Worm (Caenorhabditis elegans) whole organism, midembryonic: ENCODE data around the gene xtr-1.

Experiments used
- T22C8.4 ChIP-seq: fragments of 200-800 bp; sonication (Bioruptor generic); IDR thresholded peaks from 2 replicates; pipeline ENCODE4 v1.3.6; 2022; ENCODE audit warnings: missing genetic modification characterization, missing compliant biosample characterization
- cog-1 ChIP-seq: sonication (generic microtip); optimal IDR thresholded peaks from 2 replicates; lab custom pipeline; 2016; ENCODE audit warnings: missing genetic modification characterization, missing compliant biosample characterization
- flt-1 ChIP-seq: fragments of 200-800 bp; sonication (Bioruptor generic); IDR thresholded peaks from 2 replicates; pipeline ENCODE4 v1.3.6; 2022; ENCODE audit warnings: missing genetic modification characterization, missing compliant biosample characterization
- klf-2 ChIP-seq: fragments of 200-800 bp; sonication (Bioruptor generic); conservative IDR thresholded peaks from 2 replicates; pipeline ENCODE4 v1.3.6; 2022; ENCODE audit warnings: missing genetic modification reagents, missing genetic modification characterization, missing compliant biosample characterization
- med-1 ChIP-seq: sonication (generic microtip); optimal IDR thresholded peaks from 2 replicates; lab custom pipeline; 2017; ENCODE audit warnings: missing genetic modification characterization, mild to moderate bottlenecking, missing compliant biosample characterization, antibody characterized with exemption, missing genetic modification reagents; ENCODE audit not compliant: insufficient read depth
- ref-1 ChIP-seq: fragments of 200-800 bp; sonication (Bioruptor generic); conservative IDR thresholded peaks from 2 replicates; pipeline ENCODE4 v1.3.6; 2022; ENCODE audit warnings: missing genetic modification reagents, missing genetic modification characterization, missing compliant biosample characterization
- tab-1 ChIP-seq: fragments of 200-800 bp; sonication (Bioruptor generic); IDR thresholded peaks from 2 replicates; pipeline ENCODE4 v1.3.6; 2022; ENCODE audit warnings: missing genetic modification characterization, missing compliant biosample characterization
- ztf-23 ChIP-seq: fragments of 200-800 bp; sonication (Bioruptor generic); IDR thresholded peaks from 2 replicates; pipeline ENCODE4 v1.3.6; 2022; ENCODE audit warnings: missing genetic modification reagents, missing genetic modification characterization, missing compliant biosample characterization
- ztf-29 ChIP-seq: fragments of 200-800 bp; sonication (Bioruptor generic); IDR thresholded peaks from 2 replicates; pipeline ENCODE4 v1.3.6; 2022; ENCODE audit warnings: missing genetic modification reagents, missing genetic modification characterization, missing compliant biosample characterization

Gene xtr-1

DNA sequence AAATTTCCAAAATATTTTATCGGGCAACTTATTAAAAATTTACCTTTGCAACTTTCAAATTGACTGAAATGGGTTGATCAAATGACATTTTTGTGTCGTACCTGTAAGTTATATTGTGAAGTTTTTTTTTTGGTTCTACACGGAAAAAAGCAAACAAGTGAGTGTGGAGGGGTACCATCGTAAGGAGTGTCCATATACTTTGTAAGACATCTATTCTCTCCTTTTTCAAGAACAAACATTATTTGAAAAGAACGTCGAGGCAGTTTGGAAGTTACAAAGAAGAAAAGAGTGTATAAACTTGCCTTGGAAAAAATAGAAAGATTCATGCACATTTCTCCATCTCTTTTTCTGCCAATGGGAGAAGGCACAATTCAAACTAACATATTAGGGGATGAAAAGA is 15.2 kb upstream of the xtr-1 start, which contains the start of gene taf-7.1:
taf-7.1 (minus strand) TSS at position 101 of the 400 bp plus-strand sequence.
- TF ChIP-seq tab-1: no peak
- TF ChIP-seq cog-1 (tag; lab: Kevin White, UChicago): no peak
- no peak for TF ChIP-seq T22C8.4 (GFP tag; lab: Robert Waterston, UW)
- TF ChIP-seq flt-1 (GFP tag; lab: Robert Waterston, UW): no peak
- TF ChIP-seq klf-2 (GFP tag; lab: Robert Waterston, UW): no peak
- no peak for TF ChIP-seq med-1
- TF ChIP-seq ztf-23 (GFP tag; lab: Robert Waterston, UW): no peak
- TF ChIP-seq ztf-29 (GFP tag; lab: Robert Waterston, UW): no peak
- no peak for TF ChIP-seq ref-1 (GFP tag; lab: Robert Waterston, UW)

DNA sequence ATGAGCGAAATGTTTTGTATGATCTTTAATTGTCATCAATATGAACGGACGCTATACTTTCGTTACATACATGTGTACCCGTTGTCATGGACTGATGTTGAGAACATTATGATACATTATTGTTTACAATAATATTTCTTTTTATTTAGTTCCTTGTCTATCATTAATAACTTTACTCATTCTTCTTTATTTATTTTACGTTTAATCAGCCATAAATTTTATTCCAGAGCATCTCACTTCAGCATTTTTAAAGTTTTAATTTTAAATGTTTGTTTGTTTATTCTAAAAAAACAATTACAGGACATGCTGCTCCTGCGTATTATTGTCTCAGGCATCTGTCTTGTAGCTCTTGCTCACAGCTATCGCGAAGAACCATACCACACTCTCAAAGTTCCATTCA is 9.2 kb upstream of the xtr-1 start, which contains the start of gene F54F7.2:
F54F7.2 (plus strand) TSS at position 301 of the 400 bp plus-strand sequence.
- TF ChIP-seq ref-1 (GFP tag; lab: Robert Waterston, UW) (no peak), klf-2 (GFP tag; lab: Robert Waterston, UW) (no peak), ztf-29 (GFP tag; lab: Robert Waterston, UW) (no peak), med-1 (no peak), flt-1 (GFP tag; lab: Robert Waterston, UW) (no peak), T22C8.4 (GFP tag; lab: Robert Waterston, UW) (no peak), ztf-23 (GFP tag; lab: Robert Waterston, UW) (no peak), tab-1 (no peak), cog-1 (tag; lab: Kevin White, UChicago) (no peak)

DNA sequence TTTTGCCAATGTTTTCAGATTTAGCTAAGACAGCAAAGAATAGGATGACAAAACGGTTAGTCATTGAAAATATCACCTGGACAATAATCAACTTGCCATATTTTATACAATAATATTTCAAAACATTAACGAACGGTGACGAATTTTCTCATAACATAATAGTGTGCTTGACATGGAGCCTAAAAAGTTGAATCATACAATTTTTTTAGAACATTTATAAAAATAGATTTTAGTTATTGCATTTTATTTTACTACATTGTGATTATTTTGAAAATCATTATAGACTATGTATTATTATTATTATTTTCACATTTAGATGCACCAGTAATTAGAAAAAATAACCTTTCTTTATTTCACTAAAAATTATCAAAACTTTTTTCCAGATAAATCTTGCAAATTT is 4.0 kb upstream of the xtr-1 start, which contains the start of gene F54F7.9:
F54F7.9 (minus strand) TSS at position 101 of the 400 bp plus-strand sequence.
- TF ChIP-seq med-1 (no peak), ref-1 (GFP tag; lab: Robert Waterston, UW) (no peak), klf-2 (GFP tag; lab: Robert Waterston, UW) (no peak), ztf-23 (GFP tag; lab: Robert Waterston, UW) (no peak), T22C8.4 (GFP tag; lab: Robert Waterston, UW) (no peak), tab-1 (no peak), flt-1 (GFP tag; lab: Robert Waterston, UW) (no peak), cog-1 (tag; lab: Kevin White, UChicago) (no peak), ztf-29 (GFP tag; lab: Robert Waterston, UW) (no peak)

ce11 chrX:11850082-11850481 is 2.5 kb upstream of the xtr-1 start, which contains the start of gene F54F7.3:
TSS of gene F54F7.3 (minus strand) at chrX:11850182.
- no peak for TF ChIP-seq T22C8.4 (GFP tag; lab: Robert Waterston, UW)
- no peak for TF ChIP-seq med-1
- no peak for TF ChIP-seq flt-1 (GFP tag; lab: Robert Waterston, UW)
- TF ChIP-seq ztf-23 (GFP tag; lab: Robert Waterston, UW): no peak
- TF ChIP-seq klf-2 (GFP tag; lab: Robert Waterston, UW): no peak
- no peak for TF ChIP-seq ref-1 (GFP tag; lab: Robert Waterston, UW)
- no peak for TF ChIP-seq cog-1 (tag; lab: Kevin White, UChicago)
- TF ChIP-seq ztf-29 (GFP tag; lab: Robert Waterston, UW): no peak
- no peak for TF ChIP-seq tab-1

DNA sequence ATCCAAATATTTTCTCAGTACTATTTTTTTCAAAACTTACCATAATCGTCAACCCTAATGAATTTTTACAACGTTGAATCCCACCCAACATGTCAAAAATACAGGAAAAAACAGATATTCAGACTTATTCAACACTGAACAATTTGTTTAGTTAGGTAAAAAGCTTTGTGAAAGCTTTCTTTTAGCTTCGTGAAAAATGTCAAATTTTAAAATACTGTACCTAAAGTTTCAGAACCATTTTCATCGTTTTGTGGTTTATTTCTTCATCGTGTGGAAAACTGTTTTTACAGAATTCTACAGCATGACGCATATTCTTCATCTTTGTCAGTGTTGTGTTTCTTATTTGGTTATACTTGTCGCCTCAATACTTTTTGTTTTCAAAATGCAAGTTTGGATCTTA is 2.0 kb upstream of the xtr-1 start, which contains the start of gene F54F7.14:
F54F7.14 (plus strand) TSS at position 301 of the 400 bp plus-strand sequence.
- TF ChIP-seq flt-1 (GFP tag; lab: Robert Waterston, UW): no peak
- TF ChIP-seq klf-2 (GFP tag; lab: Robert Waterston, UW): no peak
- TF ChIP-seq T22C8.4 (GFP tag; lab: Robert Waterston, UW): no peak
- no peak for TF ChIP-seq cog-1 (tag; lab: Kevin White, UChicago)

DNA sequence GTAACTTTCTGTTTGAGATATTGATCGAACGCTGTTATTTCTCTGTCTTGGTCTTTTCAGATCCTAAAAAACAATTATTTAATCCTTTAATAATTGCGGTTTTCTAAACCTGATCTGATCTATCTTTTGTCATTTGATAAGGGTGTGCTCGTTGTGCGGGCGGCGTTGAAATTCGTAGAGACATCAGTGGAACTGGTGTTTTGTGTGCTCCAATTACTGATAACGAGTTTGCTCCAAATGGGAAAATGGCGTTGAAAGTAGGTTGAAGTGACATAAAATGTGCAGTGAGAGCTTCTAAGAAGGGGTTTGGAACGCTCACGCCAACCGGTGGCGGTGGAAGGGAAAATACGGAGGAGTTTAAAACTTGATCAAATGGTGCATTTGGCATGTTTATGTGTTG is 1.8 kb downstream of the xtr-1 start:
- TF ChIP-seq ref-1 (GFP tag; lab: Robert Waterston, UW) (no peak), flt-1 (GFP tag; lab: Robert Waterston, UW) (no peak), ztf-29 (GFP tag; lab: Robert Waterston, UW) (no peak), med-1 (no peak), cog-1 (tag; lab: Kevin White, UChicago) (no peak), tab-1 (no peak), klf-2 (GFP tag; lab: Robert Waterston, UW) (no peak), ztf-23 (GFP tag; lab: Robert Waterston, UW) (no peak), T22C8.4 (GFP tag; lab: Robert Waterston, UW) (no peak)

ce11 chrX:11854903-11855302 is 2.3 kb downstream of the xtr-1 start, which contains the start of gene F54F7.8:
TSS of gene F54F7.8 (minus strand) at chrX:11855003.
- TF ChIP-seq flt-1 (GFP tag; lab: Robert Waterston, UW) (no peak), med-1 (no peak), T22C8.4 (GFP tag; lab: Robert Waterston, UW) (no peak), ztf-29 (GFP tag; lab: Robert Waterston, UW) (no peak), ztf-23 (GFP tag; lab: Robert Waterston, UW) (no peak)

DNA sequence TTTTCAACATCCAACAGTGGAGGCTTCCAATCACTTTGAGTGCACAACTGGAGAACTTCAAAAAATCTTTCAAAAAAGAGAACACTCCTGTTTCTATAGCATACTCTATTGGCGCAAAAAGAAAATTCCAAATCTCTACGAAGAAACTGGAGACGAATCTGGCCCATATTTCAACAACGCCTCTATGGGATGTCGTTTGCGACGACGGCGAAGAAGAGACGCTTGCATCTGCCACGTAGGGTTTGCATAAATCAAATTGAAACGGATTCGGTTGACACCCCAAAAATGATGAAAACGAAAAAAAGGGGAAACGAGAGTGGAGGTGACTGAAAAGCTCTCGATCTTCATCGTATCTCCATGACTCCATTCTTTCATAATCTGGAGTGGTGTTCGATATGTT is 3.6 kb downstream of the xtr-1 start:
- TF ChIP-seq ref-1 (GFP tag; lab: Robert Waterston, UW) (no peak), med-1 (no peak), ztf-29 (GFP tag; lab: Robert Waterston, UW) (no peak)

- no peak for TF ChIP-seq klf-2 (GFP tag; lab: Robert Waterston, UW)
- no peak for TF ChIP-seq flt-1 (GFP tag; lab: Robert Waterston, UW)
- no peak for TF ChIP-seq tab-1
- TF ChIP-seq ztf-29 (GFP tag; lab: Robert Waterston, UW): no peak
- no peak for TF ChIP-seq T22C8.4 (GFP tag; lab: Robert Waterston, UW)
- TF ChIP-seq ztf-23 (GFP tag; lab: Robert Waterston, UW): no peak
- TF ChIP-seq cog-1 (tag; lab: Kevin White, UChicago): no peak
- no peak for TF ChIP-seq ref-1 (GFP tag; lab: Robert Waterston, UW)
- no peak for TF ChIP-seq med-1
Observed at ce11 chrX:11857178-11857577, 4.6 kb downstream of the xtr-1 start, which contains the start of gene mes-1. TSS of gene mes-1 (plus strand) at chrX:11857478.

DNA sequence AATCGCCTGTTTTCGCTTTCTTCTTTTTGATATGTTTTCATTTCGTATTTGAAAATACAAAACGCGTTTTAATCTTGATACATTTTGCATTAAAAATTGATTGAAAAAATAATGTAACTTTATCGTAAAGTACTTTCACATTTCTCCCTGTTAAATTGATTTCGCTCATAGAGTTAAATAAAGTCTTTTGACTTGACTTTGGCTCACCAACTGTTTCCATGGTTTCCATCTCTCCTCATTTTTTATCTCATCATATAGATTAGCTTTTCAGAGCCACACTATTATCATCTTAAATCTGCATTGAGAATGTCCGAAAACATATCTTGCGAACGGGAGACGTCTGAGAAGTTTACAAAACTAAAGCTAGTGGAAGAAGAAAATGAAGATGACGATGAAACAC is 10.7 kb downstream of the xtr-1 start, which contains the start of gene F54F7.10:
F54F7.10 (plus strand) TSS at position 301 of the 400 bp plus-strand sequence.
- TF ChIP-seq flt-1 (GFP tag; lab: Robert Waterston, UW) (no peak), ztf-29 (GFP tag; lab: Robert Waterston, UW) (no peak)
